Worm (Caenorhabditis elegans): Measurements from ENCODE around the gene F44E7.4.

- TF ChIP-seq nhr-76 (tag; optimal IDR thresholded peaks at IDR 0.05) (no peak), efl-1 (optimal IDR thresholded peaks at IDR 0.05) (no peak), efl-1 (GFP tag; optimal IDR thresholded peaks at IDR 0.05 in 1 of 2) (no peak), elt-3 (tag; optimal IDR thresholded peaks at IDR 0.05) (no peak), snpc-4 (tag; optimal IDR thresholded peaks at IDR 0.05) (no peak), unc-130 (tag; optimal IDR thresholded peaks at IDR 0.05) (no peak), unc-86 (tag; optimal IDR thresholded peaks at IDR 0.05) (no peak), unc-62 (GFP tag; optimal IDR thresholded peaks at IDR 0.05) (no peak), mdl-1 (tag; optimal IDR thresholded peaks at IDR 0.05) (no peak), ceh-88 (GFP tag; IDR thresholded peaks at IDR 0.05) (no peak), hpl-2 (GFP tag; optimal IDR thresholded peaks at IDR 0.05) (no peak), jun-1 (tag; optimal IDR thresholded peaks at IDR 0.05) (no peak), unc-30 (tag; optimal IDR thresholded peaks at IDR 0.05) (no peak), nhr-237 (tag; optimal IDR thresholded peaks at IDR 0.05) (no peak), ceh-82 (tag; optimal IDR thresholded peaks at IDR 0.05) (no peak)
These were observed 36.4 kb upstream of the F44E7.4 start, which contains the start of gene ZC250.4 for ce11 chrV:5813060-5813659.

All from whole organism, L1 larva.